Fruit fly (Drosophila melanogaster): ENCODE data around the gene Sh.

Sh gene

DNA sequence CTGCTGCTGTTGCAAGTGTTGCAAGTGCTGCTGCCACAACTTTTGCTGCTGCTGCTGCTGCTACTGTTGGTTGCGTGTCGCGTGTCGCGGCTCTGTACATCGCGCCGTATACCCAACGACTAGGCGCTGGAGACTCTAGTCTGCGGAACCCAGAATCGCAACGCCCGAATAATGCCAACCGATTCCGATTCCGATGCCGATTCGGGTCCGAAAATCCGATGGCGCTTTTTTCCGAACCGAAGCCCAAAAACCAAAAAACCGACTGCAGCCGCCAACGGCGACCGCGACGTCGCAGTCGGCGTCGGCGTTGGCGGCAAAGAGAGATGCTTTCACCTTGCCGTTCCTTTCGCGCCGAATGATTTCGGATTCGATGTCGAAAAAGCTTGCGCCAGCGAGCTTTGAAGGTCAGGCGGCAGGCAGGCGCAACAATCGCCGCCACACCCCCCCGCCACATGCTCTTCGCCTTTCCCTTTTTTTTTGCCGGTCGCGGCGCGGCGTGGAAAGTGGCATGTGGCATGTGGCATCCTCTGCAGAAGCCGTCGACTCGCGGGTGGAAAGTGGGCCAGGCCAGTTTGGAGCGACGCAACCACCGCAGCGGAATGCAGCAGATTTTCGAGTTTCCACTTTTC is at the start of gene Sh:
TSS of gene Sh (minus strand) at position 104 of the 629 bp plus-strand sequence.
- TF ChIP-seq Spps (tag; optimal IDR thresholded peaks at IDR 0.05), result no peak
- TF ChIP-seq tna (GFP tag; IDR thresholded peaks at IDR 0.05; ENCODE audit: partially characterized antibody), result no peak
- no peak for TF ChIP-seq lab (GFP tag; optimal IDR thresholded peaks at IDR 0.05)
- no peak for TF ChIP-seq CG14441 (GFP tag; IDR thresholded peaks at IDR 0.05)
- TF ChIP-seq CG5245 (GFP tag; optimal IDR thresholded peaks at IDR 0.05), result no peak
- no peak for TF ChIP-seq CG9727 (GFP tag; optimal IDR thresholded peaks at IDR 0.05)
- TF ChIP-seq ro (GFP tag; IDR thresholded peaks at IDR 0.05), result no peak
- TF ChIP-seq E2f2 (GFP tag; IDR thresholded peaks at IDR 0.05), result peak; percentile 11; the same call in 1 of the 2 replicates
- no peak for TF ChIP-seq sens (GFP tag)
- peak; percentile 99 for TF ChIP-seq CG13894 (tag; optimal IDR thresholded peaks at IDR 0.05)
- TF ChIP-seq CG3163 (GFP tag; optimal IDR thresholded peaks at IDR 0.05), result no peak
- TF ChIP-seq Hmx (GFP tag; optimal IDR thresholded peaks at IDR 0.05), result no peak
- no peak for TF ChIP-seq NfI (GFP tag; optimal IDR thresholded peaks at IDR 0.05)
- no peak for TF ChIP-seq dan (GFP tag; IDR thresholded peaks at IDR 0.05)
- peak; percentile 96 for TF ChIP-seq Deaf1 (tag; optimal IDR thresholded peaks at IDR 0.05)
- no peak for TF ChIP-seq CG8089 (GFP tag; optimal IDR thresholded peaks at IDR 0.05)
- TF ChIP-seq CG15073 (GFP tag; optimal IDR thresholded peaks at IDR 0.05), result no peak
- TF ChIP-seq CG32532 (GFP tag; IDR thresholded peaks at IDR 0.05), result no peak
- TF ChIP-seq sisA (GFP tag; IDR thresholded peaks at IDR 0.05), result no peak
- no peak for TF ChIP-seq bbx (GFP tag; IDR thresholded peaks at IDR 0.05; ENCODE audit: partially characterized antibody)
- TF ChIP-seq CG10147 (GFP tag; optimal IDR thresholded peaks at IDR 0.05), result no peak
- no peak for TF ChIP-seq nau (GFP tag; optimal IDR thresholded peaks at IDR 0.05)
- no peak for TF ChIP-seq trem (tag; optimal IDR thresholded peaks at IDR 0.05)
- TF ChIP-seq CG43689 (GFP tag; IDR thresholded peaks at IDR 0.05), result no peak
- TF ChIP-seq kah (GFP tag; optimal IDR thresholded peaks at IDR 0.05), result no peak
- no peak for TF ChIP-seq zen2 (GFP tag; IDR thresholded peaks at IDR 0.05; ENCODE audit: partially characterized antibody)
- no peak for TF ChIP-seq CG10543 (GFP tag; optimal IDR thresholded peaks at IDR 0.05)
- TF ChIP-seq CG9215 (GFP tag; IDR thresholded peaks at IDR 0.05), result no peak
- TF ChIP-seq Hand (GFP tag; optimal IDR thresholded peaks at IDR 0.05), result no peak
- TF ChIP-seq Adf1 (GFP tag; IDR thresholded peaks at IDR 0.05), result peak; percentile 94
- TF ChIP-seq ftz-f1 (GFP tag; optimal IDR thresholded peaks at IDR 0.05), result peak; percentile 59
- TF ChIP-seq crol (GFP tag; IDR thresholded peaks at IDR 0.05), result peak; percentile 78
- no peak for TF ChIP-seq gt (GFP tag; IDR thresholded peaks at IDR 0.05)
- no peak for TF ChIP-seq da (GFP tag; optimal IDR thresholded peaks at IDR 0.05)
- no peak for TF ChIP-seq CG7271 (tag; optimal IDR thresholded peaks at IDR 0.05)
- peak; percentile 61; the same call in 1 of the 4 replicates for TF ChIP-seq chinmo (GFP tag; IDR thresholded peaks at IDR 0.05; ENCODE audit: partially characterized antibody)
- TF ChIP-seq Abd-B (GFP tag; optimal IDR thresholded peaks at IDR 0.05), result no peak
- TF ChIP-seq tx (GFP tag; optimal IDR thresholded peaks at IDR 0.05), result no peak
- no peak for TF ChIP-seq ERR (GFP tag; optimal IDR thresholded peaks at IDR 0.05)
- TF ChIP-seq CG6654 (GFP tag; optimal IDR thresholded peaks at IDR 0.05), result no peak
- no peak for TF ChIP-seq sd (tag; optimal IDR thresholded peaks at IDR 0.05)
- TF ChIP-seq CG14965 (GFP tag; optimal IDR thresholded peaks at IDR 0.05; ENCODE audit: borderline replicate concordance), result no peak
- no peak for TF ChIP-seq HmgD (GFP tag; optimal IDR thresholded peaks at IDR 0.05)
- TF ChIP-seq Dad (GFP tag; optimal IDR thresholded peaks at IDR 0.05), result no peak
- TF ChIP-seq CTCF (GFP tag; optimal IDR thresholded peaks at IDR 0.05), result peak; percentile 38
- no peak for TF ChIP-seq HLH3B (GFP tag; IDR thresholded peaks at IDR 0.05)
- TF ChIP-seq sna (GFP tag; IDR thresholded peaks at IDR 0.05; ENCODE audit: partially characterized antibody), result no peak
- no peak for TF ChIP-seq ATbp (GFP tag; optimal IDR thresholded peaks at IDR 0.05)
- TF ChIP-seq scrt (GFP tag; optimal IDR thresholded peaks at IDR 0.05), result peak; percentile 95
- no peak for TF ChIP-seq mld (GFP tag; IDR thresholded peaks at IDR 0.05; ENCODE audit: partially characterized antibody)
- TF ChIP-seq NC2α (GFP tag; optimal IDR thresholded peaks at IDR 0.05), result no peak

All from whole organism, embryonic.